Fruit fly (Drosophila melanogaster) whole organism, embryonic: ENCODE results near the gene Pde11.

ENCODE experiments used
- Ada2b ChIP-seq: fragments of 200-800 bp; sonication (Bioruptor generic); IDR thresholded peaks from 2 replicates; pipeline ENCODE4 v1.3.6; 2022; ENCODE audit warnings: missing biosample characterization, missing genetic modification characterization
- Atf-2 ChIP-seq: fragments of 200-800 bp; sonication (Bioruptor generic); optimal IDR thresholded peaks from 2 replicates; lab custom pipeline; 2016; ENCODE audit warnings: missing biosample characterization, missing genetic modification characterization
- Bteb2 ChIP-seq: fragments of 200-800 bp; sonication (Bioruptor generic); optimal IDR thresholded peaks from 2 replicates; lab custom pipeline; 2016; ENCODE audit warnings: missing biosample characterization, missing genetic modification characterization
- CG10147 ChIP-seq: fragments of 200-800 bp; sonication (Bioruptor generic); optimal IDR thresholded peaks from 2 replicates; lab custom pipeline; 2019; ENCODE audit warnings: missing biosample characterization, mild to moderate bottlenecking, missing genetic modification characterization, moderate library complexity
- CG11504 ChIP-seq: fragments of 200-800 bp; sonication (Bioruptor generic); optimal IDR thresholded peaks from 3 replicates; lab custom pipeline; 2019; ENCODE audit warnings: missing biosample characterization, mild to moderate bottlenecking, missing genetic modification characterization, moderate library complexity
- CG14050 ChIP-seq: fragments of 200-800 bp; sonication (Bioruptor generic); IDR thresholded peaks from 3 replicates; pipeline ENCODE4 v1.3.6; 2022; ENCODE audit warnings: missing biosample characterization, missing genetic modification characterization
- CG17328 ChIP-seq: fragments of 200-800 bp; sonication (Bioruptor generic); IDR thresholded peaks from 2 replicates; pipeline ENCODE4 v1.3.6; 2022; ENCODE audit warnings: missing biosample characterization, missing genetic modification characterization
- CG2116 ChIP-seq: fragments of 200-800 bp; sonication (Bioruptor generic); optimal IDR thresholded peaks from 3 replicates; lab custom pipeline; 2018; ENCODE audit warnings: missing biosample characterization, mild to moderate bottlenecking, missing genetic modification characterization
- CG30403 ChIP-seq: fragments of 200-800 bp; sonication (Bioruptor generic); optimal IDR thresholded peaks from 3 replicates; lab custom pipeline; 2016; ENCODE audit warnings: missing biosample characterization, missing genetic modification characterization
- CG43689 ChIP-seq: fragments of 200-800 bp; sonication (Bioruptor generic); IDR thresholded peaks from 2 replicates; pipeline ENCODE4 v1.3.6; 2022; ENCODE audit warnings: missing biosample characterization, missing genetic modification characterization
- CG6689 ChIP-seq: fragments of 200-800 bp; sonication (Bioruptor generic); IDR thresholded peaks from 2 replicates; pipeline ENCODE4 v1.3.6; 2022; ENCODE audit warnings: missing biosample characterization, missing genetic modification characterization
- CG6765 ChIP-seq: fragments of 200-800 bp; sonication (Bioruptor generic); optimal IDR thresholded peaks from 3 replicates; lab custom pipeline; 2017; ENCODE audit warnings: missing biosample characterization, mild to moderate bottlenecking, missing genetic modification characterization
- CG6813 ChIP-seq: fragments of 200-800 bp; sonication (Bioruptor generic); optimal IDR thresholded peaks from 2 replicates; lab custom pipeline; 2017; ENCODE audit warnings: missing biosample characterization, missing genetic modification characterization, mild to moderate bottlenecking, moderate library complexity, missing genetic modification reagents
- CG7839 ChIP-seq: fragments of 200-800 bp; sonication (Bioruptor generic); optimal IDR thresholded peaks from 3 replicates; lab custom pipeline; 2018; ENCODE audit warnings: missing biosample characterization, mild to moderate bottlenecking, missing genetic modification characterization, moderate library complexity
- CG9609 ChIP-seq: fragments of 200-800 bp; sonication (Bioruptor generic); optimal IDR thresholded peaks from 3 replicates; lab custom pipeline; 2016; ENCODE audit warnings: missing biosample characterization, missing genetic modification characterization
- Camta ChIP-seq: fragments of 200-800 bp; sonication (Bioruptor generic); optimal IDR thresholded peaks from 2 replicates; lab custom pipeline; 2016; ENCODE audit warnings: missing biosample characterization, missing genetic modification characterization
- Dbx ChIP-seq: fragments of 200-800 bp; sonication (Bioruptor generic); IDR thresholded peaks from 3 replicates; pipeline ENCODE4 v1.3.6; 2022; ENCODE audit warnings: missing biosample characterization, missing genetic modification characterization
- Doc3 ChIP-seq: fragments of 200-800 bp; sonication (Bioruptor generic); IDR thresholded peaks from 3 replicates; pipeline ENCODE4 v1.3.6; 2022; ENCODE audit warnings: missing biosample characterization, missing genetic modification characterization; ENCODE audit not compliant: partially characterized antibody
- Dp ChIP-seq: fragments of 200-800 bp; sonication (Bioruptor generic); optimal IDR thresholded peaks from 2 replicates; lab custom pipeline; 2018; ENCODE audit warnings: missing biosample characterization, mild to moderate bottlenecking, missing genetic modification characterization, moderate library complexity
- Ets97D ChIP-seq: fragments of 200-800 bp; sonication (Bioruptor generic); optimal IDR thresholded peaks from 3 replicates; lab custom pipeline; 2016; ENCODE audit warnings: missing biosample characterization, missing genetic modification characterization
- H2.0 ChIP-seq: fragments of 200-800 bp; sonication (Bioruptor generic); IDR thresholded peaks from 2 replicates; pipeline ENCODE4 v1.3.6; 2022; ENCODE audit warnings: missing biosample characterization, missing genetic modification characterization
- Jarid2 ChIP-seq: fragments of 200-800 bp; sonication (Bioruptor generic); optimal IDR thresholded peaks from 3 replicates; lab custom pipeline; 2017; ENCODE audit warnings: mild to moderate bottlenecking, missing biosample characterization, missing genetic modification reagents, missing genetic modification characterization
- MESR4 ChIP-seq: fragments of 200-800 bp; sonication (Bioruptor generic); optimal IDR thresholded peaks from 2 replicates; lab custom pipeline; 2018; ENCODE audit warnings: missing biosample characterization, mild to moderate bottlenecking, missing genetic modification characterization, moderate library complexity
- MTF-1 ChIP-seq: fragments of 200-800 bp; sonication (Bioruptor generic); optimal IDR thresholded peaks from 2 replicates; lab custom pipeline; 2018; ENCODE audit warnings: missing biosample characterization, mild to moderate bottlenecking, missing genetic modification characterization, borderline replicate concordance
- PHDP ChIP-seq: fragments of 200-800 bp; sonication (Bioruptor generic); optimal IDR thresholded peaks from 3 replicates; lab custom pipeline; 2018; ENCODE audit warnings: missing biosample characterization, mild to moderate bottlenecking, missing genetic modification characterization, moderate library complexity
- Poxn ChIP-seq: fragments of 200-800 bp; sonication (Bioruptor generic); IDR thresholded peaks from 2 replicates; pipeline ENCODE4 v1.3.6; 2022; ENCODE audit warnings: missing biosample characterization, missing genetic modification characterization
- Scr ChIP-seq: fragments of 200-800 bp; sonication (Bioruptor generic); IDR thresholded peaks from 2 replicates; pipeline ENCODE4 v1.3.6; 2022; ENCODE audit warnings: missing biosample characterization, missing genetic modification characterization; ENCODE audit not compliant: partially characterized antibody
- Taf1 ChIP-seq: fragments of 200-800 bp; sonication (Bioruptor generic); IDR thresholded peaks from 2 replicates; pipeline ENCODE4 v1.3.6; 2022; ENCODE audit warnings: missing biosample characterization, missing genetic modification characterization
- Usf ChIP-seq: fragments of 200-800 bp; sonication (Bioruptor generic); optimal IDR thresholded peaks from 2 replicates; lab custom pipeline; 2017; ENCODE audit warnings: missing genotype, missing biosample characterization, missing genetic modification characterization
- aop ChIP-seq: fragments of 200-800 bp; sonication (Bioruptor generic); IDR thresholded peaks from 2 replicates; pipeline ENCODE4 v1.3.6; 2022; ENCODE audit warnings: missing biosample characterization, missing genetic modification characterization
- crol ChIP-seq: fragments of 200-800 bp; sonication (Bioruptor generic); IDR thresholded peaks from 2 replicates; pipeline ENCODE4 v1.3.6; 2022; ENCODE audit warnings: missing biosample characterization, missing genetic modification characterization
- fd102C ChIP-seq: fragments of 200-800 bp; sonication (Bioruptor generic); optimal IDR thresholded peaks from 2 replicates; lab custom pipeline; 2018; ENCODE audit warnings: missing biosample characterization, mild to moderate bottlenecking, missing genetic modification characterization, moderate library complexity
- fd64A ChIP-seq: fragments of 200-800 bp; sonication (Bioruptor generic); optimal IDR thresholded peaks from 3 replicates; lab custom pipeline; 2018; ENCODE audit warnings: missing biosample characterization, mild to moderate bottlenecking, missing genetic modification characterization
- gcm2 ChIP-seq: fragments of 200-800 bp; sonication (Bioruptor generic); optimal IDR thresholded peaks from 2 replicates; lab custom pipeline; 2016; ENCODE audit warnings: missing biosample characterization, missing genetic modification characterization
- kah ChIP-seq: fragments of 200-800 bp; sonication (Bioruptor generic); optimal IDR thresholded peaks from 2 replicates; lab custom pipeline; 2018; ENCODE audit warnings: missing biosample characterization, mild to moderate bottlenecking, missing genetic modification characterization
- luna ChIP-seq: fragments of 200-800 bp; sonication (Bioruptor generic); optimal IDR thresholded peaks from 2 replicates; lab custom pipeline; 2016; ENCODE audit warnings: missing biosample characterization, missing genetic modification characterization
- nerfin-2 ChIP-seq: fragments of 200-800 bp; sonication (Bioruptor generic); IDR thresholded peaks from 2 replicates; pipeline ENCODE4 v1.3.6; 2022; ENCODE audit warnings: missing biosample characterization, missing genetic modification characterization; ENCODE audit not compliant: partially characterized antibody
- nmo ChIP-seq: fragments of 200-800 bp; sonication (Bioruptor generic); optimal IDR thresholded peaks from 2 replicates; lab custom pipeline; 2018; ENCODE audit warnings: missing biosample characterization, mild to moderate bottlenecking, missing genetic modification characterization, moderate library complexity
- pros ChIP-seq: fragments of 200-800 bp; sonication (Bioruptor generic); optimal IDR thresholded peaks from 3 replicates; lab custom pipeline; 2019; ENCODE audit warnings: missing biosample characterization, mild to moderate bottlenecking, missing genetic modification characterization, moderate library complexity
- pzg ChIP-seq: fragments of 200-800 bp; sonication (Bioruptor generic); optimal IDR thresholded peaks from 3 replicates; lab custom pipeline; 2018; ENCODE audit warnings: missing biosample characterization, mild to moderate bottlenecking, missing genetic modification characterization, moderate library complexity
- salm ChIP-seq: fragments of 200-800 bp; sonication (Bioruptor generic); optimal IDR thresholded peaks from 2 replicates; lab custom pipeline; 2018; ENCODE audit warnings: missing biosample characterization, mild to moderate bottlenecking, missing genetic modification characterization
- sd ChIP-seq: fragments of 200-800 bp; sonication (Bioruptor generic); optimal IDR thresholded peaks from 3 replicates; lab custom pipeline; 2018; ENCODE audit warnings: missing biosample characterization, mild to moderate bottlenecking, missing genetic modification characterization, moderate library complexity
- sens-2 ChIP-seq: fragments of 200-800 bp; sonication (Bioruptor generic); IDR thresholded peaks from 2 replicates; pipeline ENCODE4 v1.3.6; 2022; ENCODE audit warnings: missing biosample characterization, missing genetic modification characterization
- so ChIP-seq: fragments of 200-800 bp; sonication (Bioruptor generic); IDR thresholded peaks from 3 replicates; pipeline ENCODE4 v1.3.6; 2022; ENCODE audit warnings: missing biosample characterization, missing genetic modification characterization
- tll ChIP-seq, 2 experiments: fragments of 200-800 bp in 1 of 2; fragments of >200 bp in 1 of 2; sonication (Bioruptor generic) in 1 of 2; optimal IDR thresholded peaks; 2 replicates each; lab custom pipeline; 2017 to 2019; ENCODE audit warnings: missing biosample characterization in 2 of 2, missing genetic modification characterization in 2 of 2, mild to moderate bottlenecking in 1 of 2, moderate library complexity in 1 of 2
- trh ChIP-seq: fragments of 200-800 bp; sonication (Bioruptor generic); optimal IDR thresholded peaks from 2 replicates; lab custom pipeline; 2016; ENCODE audit warnings: missing biosample characterization, missing genetic modification characterization
- tup ChIP-seq: fragments of 200-800 bp; sonication (Bioruptor generic); optimal IDR thresholded peaks from 2 replicates; lab custom pipeline; 2016; ENCODE audit warnings: missing biosample characterization, mild to moderate bottlenecking, missing genetic modification characterization, moderate library complexity
- zf30C ChIP-seq: fragments of 200-800 bp; sonication (Bioruptor generic); optimal IDR thresholded peaks from 3 replicates; lab custom pipeline; 2018; ENCODE audit warnings: missing biosample characterization, mild to moderate bottlenecking, missing genetic modification characterization

Pde11 gene

dm6 chr2L:18621357-18622211 is 31.4 kb upstream of the Pde11 start (continued):
- TF ChIP-seq CG6813 (GFP tag; lab: Kevin White, UChicago) (peak; percentile 64), kah (GFP tag; lab: Kevin White, UChicago) (peak; percentile 56), CG43689 (GFP tag; lab: Robert Waterston, UW) (peak; percentile 21; the same call in 1 of the 2 replicates), CG2116 (peak; percentile 27), Taf1 (GFP tag; lab: Robert Waterston, UW) (peak; percentile 63), Scr (GFP tag; lab: Robert Waterston, UW) (no peak), sd (tag; lab: Kevin White, UChicago) (peak; percentile 92), Dbx (GFP tag; lab: Robert Waterston, UW) (peak; percentile 73), CG17328 (GFP tag; lab: Robert Waterston, UW) (peak; percentile 77), CG6689 (GFP tag; lab: Robert Waterston, UW) (peak; percentile 80), luna (GFP tag; lab: Kevin White, UChicago) (no peak), Poxn (no peak), CG10147 (GFP tag; lab: Kevin White, UChicago) (peak; percentile 71), Jarid2 (GFP tag; lab: Kevin White, UChicago) (peak; percentile 41), CG6765 (peak; percentile 77), CG7839 (tag; lab: Kevin White, UChicago) (peak; percentile 90), MTF-1 (GFP tag; lab: Kevin White, UChicago) (peak; percentile 25), so (GFP tag; lab: Robert Waterston, UW) (peak; percentile 64; the same call in 1 of the 3 replicates), Ada2b (GFP tag; lab: Robert Waterston, UW) (peak; percentile 76), fd64A (GFP tag; lab: Kevin White, UChicago) (no peak), aop (GFP tag; lab: Robert Waterston, UW) (0 out of 2 replicates have a peak, but pooled peaks have one; percentile 37), pzg (GFP tag; lab: Kevin White, UChicago) (no peak), Usf (GFP tag; lab: Kevin White, UChicago) (peak; percentile 12), H2.0 (peak; percentile 56; the same call in 1 of the 2 replicates), nmo (peak; percentile 85), Ets97D (GFP tag; lab: Kevin White, UChicago) (peak; percentile 8), CG11504 (tag; lab: Kevin White, UChicago) (peak; percentile 81), PHDP (tag; lab: Kevin White, UChicago) (peak; percentile 83), Atf-2 (peak; percentile 35), fd102C (GFP tag; lab: Kevin White, UChicago) (no peak), MESR4 (GFP tag; lab: Kevin White, UChicago) (no peak), Camta (peak; percentile 26), crol (GFP tag; lab: Robert Waterston, UW) (peak; percentile 85), CG14050 (GFP tag; lab: Robert Waterston, UW) (peak; percentile 60), sens-2 (GFP tag; lab: Robert Waterston, UW) (no peak), tll (GFP tag; optimal IDR thresholded peaks at IDR 0.05; lab: Kevin White, UChicago) (no peak), Dp (GFP tag; lab: Kevin White, UChicago) (no peak), Doc3 (GFP tag; lab: Robert Waterston, UW) (no peak), CG9609 (GFP tag; lab: Kevin White, UChicago) (peak; percentile 24), pros (peak; percentile 9), CG30403 (peak; percentile 82), nerfin-2 (GFP tag; lab: Robert Waterston, UW) (no peak), zf30C (GFP tag; lab: Kevin White, UChicago) (peak; percentile 74), Bteb2 (peak; percentile 38), salm (tag; lab: Kevin White, UChicago) (peak; percentile 62), tup (no peak), gcm2 (GFP tag; lab: Kevin White, UChicago) (peak; percentile 64), trh (no peak)
